Worm (Caenorhabditis elegans): ENCODE measurements around the gene C05D11.1.

Gene C05D11.1

ce11 chrIII:6488916-6489315 lies 52.5 kb downstream of the C05D11.1 start:
- no peak for TF ChIP-seq aly-1 (tag; optimal IDR thresholded peaks at IDR 0.05)
- no peak for TF ChIP-seq B0310.2 (tag; optimal IDR thresholded peaks at IDR 0.05)
- TF ChIP-seq ceh-13 (GFP tag; optimal IDR thresholded peaks at IDR 0.05) = no peak
- no peak for TF ChIP-seq hmg-4 (GFP tag; optimal IDR thresholded peaks at IDR 0.05)
- TF ChIP-seq F13C5.2 (tag; optimal IDR thresholded peaks at IDR 0.05) = no peak
- no peak for TF ChIP-seq hmbx-1 (tag; optimal IDR thresholded peaks at IDR 0.05)
- TF ChIP-seq ets-7 (tag; optimal IDR thresholded peaks at IDR 0.05) = no peak
- no peak for TF ChIP-seq hnd-1 (tag; optimal IDR thresholded peaks at IDR 0.05)
- TF ChIP-seq tbx-11 (GFP tag; IDR thresholded peaks at IDR 0.05) = no peak
- no peak for TF ChIP-seq pes-1 (GFP tag; IDR thresholded peaks at IDR 0.05)
- no peak for TF ChIP-seq sea-1 (GFP tag; conservative IDR thresholded peaks at IDR 0.05)
- TF ChIP-seq flt-1 (GFP tag; IDR thresholded peaks at IDR 0.05) = no peak
- no peak for TF ChIP-seq tbx-37 (GFP tag; conservative IDR thresholded peaks at IDR 0.05)
- no peak for TF ChIP-seq scrt-1 (GFP tag; IDR thresholded peaks at IDR 0.05)
- TF ChIP-seq ceh-36 (tag; optimal IDR thresholded peaks at IDR 0.05) = no peak
- no peak for TF ChIP-seq ama-1 (optimal IDR thresholded peaks at IDR 0.05)

- TF ChIP-seq aly-1 (tag; optimal IDR thresholded peaks at IDR 0.05) (no peak), B0310.2 (tag; optimal IDR thresholded peaks at IDR 0.05) (no peak), ets-7 (tag; optimal IDR thresholded peaks at IDR 0.05) (no peak)
These were observed 53.1 kb downstream of the C05D11.1 start, which contains the start of gene rpt-3 for ce11 chrIII:6489493-6489892. rpt-3 (plus strand) TSS chrIII:6489793.
